Worm (Caenorhabditis elegans) whole organism, L4 larva: Measurements from ENCODE around the gene K11H3.8.

Experiments
- lin-13 ChIP-seq: fragments of 150-350 bp; optimal IDR thresholded peaks from 2 replicates; lab custom pipeline; 2014; ENCODE audit warnings: missing biosample characterization, missing genetic modification reagents, missing genetic modification characterization
- mdl-1 ChIP-seq, 2 experiments: fragments of 150-350 bp in 1 of 2; sonication (generic microtip) in 1 of 2; optimal IDR thresholded peaks; 2 replicates each; lab custom pipeline; 2014 to 2017; ENCODE audit warnings: missing biosample characterization in 2 of 2, missing genetic modification characterization in 2 of 2
- tag-97 ChIP-seq: fragments of 200-800 bp; sonication (Bioruptor generic); IDR thresholded peaks from 2 replicates; pipeline ENCODE4 v1.3.6; 2022; ENCODE audit warnings: missing genetic modification characterization, missing compliant biosample characterization

DNA sequence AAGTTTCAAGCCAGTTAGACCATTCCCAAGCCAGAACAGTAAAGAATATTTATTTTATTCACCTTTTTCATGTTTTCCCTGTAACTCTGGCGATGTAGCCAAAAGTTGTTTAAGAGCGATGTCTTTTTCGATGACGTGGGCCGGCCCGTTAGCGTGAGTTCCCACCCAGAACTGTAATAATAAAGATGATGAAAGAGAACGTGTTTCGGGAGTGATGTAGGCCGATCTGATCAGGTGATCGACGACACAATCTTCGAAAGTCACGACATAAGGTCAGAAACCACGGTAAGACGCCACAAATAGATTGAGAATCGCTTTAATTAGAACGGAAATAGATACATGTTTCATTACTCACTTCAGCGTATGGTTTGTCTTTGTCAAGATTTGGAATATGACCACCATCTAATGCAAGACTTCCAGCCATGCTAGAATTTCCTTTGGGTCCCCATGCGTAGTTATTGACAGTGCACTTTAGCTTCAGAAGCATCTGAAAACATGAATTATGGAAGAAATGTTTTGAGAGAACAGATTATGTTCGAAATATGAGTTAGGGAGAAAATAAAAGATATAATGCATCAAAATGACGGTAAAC is 27.9 kb upstream of the K11H3.8 start, which contains the start of gene ZK632.4:
- TF ChIP-seq lin-13 (GFP tag; lab: Kevin White, UChicago) (no peak), mdl-1 (tag; optimal IDR thresholded peaks at IDR 0.05; lab: Kevin White, UChicago) (no peak), tag-97 (GFP tag; lab: Robert Waterston, UW) (no peak)
